Fruit fly (Drosophila melanogaster) whole organism, embryonic: ENCODE results near the gene CG9776.

Source experiments
- ATbp ChIP-seq: fragments of 200-800 bp; sonication (Bioruptor generic); optimal IDR thresholded peaks from 2 replicates; lab custom pipeline; 2017; ENCODE audit warnings: missing biosample characterization, mild to moderate bottlenecking, missing genetic modification characterization, missing genetic modification reagents
- CG10462 ChIP-seq: fragments of 200-800 bp; sonication (Bioruptor generic); optimal IDR thresholded peaks from 2 replicates; lab custom pipeline; 2016; ENCODE audit warnings: missing biosample characterization, missing genetic modification characterization
- CG15479 ChIP-seq: fragments of 200-800 bp; sonication (Bioruptor generic); optimal IDR thresholded peaks from 3 replicates; lab custom pipeline; 2019; ENCODE audit warnings: missing biosample characterization, mild to moderate bottlenecking, missing genetic modification characterization, moderate library complexity
- CG15601 ChIP-seq: fragments of 200-800 bp; sonication (Bioruptor generic); optimal IDR thresholded peaks from 3 replicates; lab custom pipeline; 2019; ENCODE audit warnings: missing biosample characterization, mild to moderate bottlenecking, missing genetic modification characterization, moderate library complexity
- CG1602 ChIP-seq: fragments of 200-800 bp; sonication (Bioruptor generic); optimal IDR thresholded peaks from 3 replicates; lab custom pipeline; 2016; ENCODE audit warnings: missing biosample characterization, missing genetic modification characterization
- CG1603 ChIP-seq: fragments of 200-800 bp; sonication (Bioruptor generic); optimal IDR thresholded peaks from 2 replicates; lab custom pipeline; 2019; ENCODE audit warnings: missing biosample characterization, mild to moderate bottlenecking, missing genetic modification characterization, moderate library complexity
- CG1647 ChIP-seq: fragments of 200-800 bp; sonication (Bioruptor generic); optimal IDR thresholded peaks from 3 replicates; lab custom pipeline; 2016; ENCODE audit warnings: missing biosample characterization, missing genetic modification characterization
- CG2116 ChIP-seq: fragments of 200-800 bp; sonication (Bioruptor generic); optimal IDR thresholded peaks from 3 replicates; lab custom pipeline; 2018; ENCODE audit warnings: missing biosample characterization, mild to moderate bottlenecking, missing genetic modification characterization
- CG2129 ChIP-seq: fragments of 200-800 bp; sonication (Bioruptor generic); IDR thresholded peaks from 2 replicates; pipeline ENCODE4 v1.3.6; 2022; ENCODE audit warnings: missing biosample characterization, missing genetic modification characterization; ENCODE audit not compliant: partially characterized antibody
- CG2202 ChIP-seq: fragments of 200-800 bp; sonication (Bioruptor generic); optimal IDR thresholded peaks from 2 replicates; lab custom pipeline; 2018; ENCODE audit warnings: missing biosample characterization, mild to moderate bottlenecking, missing genetic modification characterization
- CG2889 ChIP-seq: fragments of 200-800 bp; sonication (Bioruptor generic); IDR thresholded peaks from 3 replicates; pipeline ENCODE4 v1.3.6; 2022; ENCODE audit warnings: missing biosample characterization, missing genetic modification characterization
- CG30403 ChIP-seq: fragments of 200-800 bp; sonication (Bioruptor generic); optimal IDR thresholded peaks from 3 replicates; lab custom pipeline; 2016; ENCODE audit warnings: missing biosample characterization, missing genetic modification characterization
- CG4282 ChIP-seq: fragments of 200-800 bp; sonication (Bioruptor generic); optimal IDR thresholded peaks from 2 replicates; lab custom pipeline; 2016; ENCODE audit warnings: missing biosample characterization, missing genetic modification characterization
- CG4707 ChIP-seq: fragments of 200-800 bp; sonication (Bioruptor generic); optimal IDR thresholded peaks from 2 replicates; lab custom pipeline; 2018; ENCODE audit warnings: missing biosample characterization, mild to moderate bottlenecking, missing genetic modification characterization, moderate library complexity
- CG7786 ChIP-seq: fragments of 200-800 bp; sonication (Bioruptor generic); optimal IDR thresholded peaks from 2 replicates; lab custom pipeline; 2016; ENCODE audit warnings: missing biosample characterization, missing genetic modification characterization
- CG7839 ChIP-seq: fragments of 200-800 bp; sonication (Bioruptor generic); optimal IDR thresholded peaks from 3 replicates; lab custom pipeline; 2018; ENCODE audit warnings: missing biosample characterization, mild to moderate bottlenecking, missing genetic modification characterization, moderate library complexity
- CG9876 ChIP-seq: fragments of 200-800 bp; sonication (Bioruptor generic); optimal IDR thresholded peaks from 2 replicates; lab custom pipeline; 2016; ENCODE audit warnings: missing biosample characterization, missing genetic modification characterization
- CG9932 ChIP-seq: fragments of 200-800 bp; sonication (Bioruptor generic); IDR thresholded peaks from 2 replicates; pipeline ENCODE4 v1.3.6; 2022; ENCODE audit warnings: missing biosample characterization, missing genetic modification characterization
- Dek ChIP-seq: fragments of 200-800 bp; sonication (Bioruptor generic); optimal IDR thresholded peaks from 3 replicates; lab custom pipeline; 2019; ENCODE audit warnings: missing biosample characterization, mild to moderate bottlenecking, missing genetic modification characterization, moderate library complexity
- Dfd ChIP-seq, 2 experiments: fragments of >200 bp; optimal IDR thresholded peaks; 2 replicates each; lab custom pipeline; 2017; ENCODE audit warnings: missing biosample characterization in 2 of 2, missing genetic modification characterization in 2 of 2
- Doc3 ChIP-seq: fragments of 200-800 bp; sonication (Bioruptor generic); IDR thresholded peaks from 3 replicates; pipeline ENCODE4 v1.3.6; 2022; ENCODE audit warnings: missing biosample characterization, missing genetic modification characterization; ENCODE audit not compliant: partially characterized antibody
- Elba2 ChIP-seq: fragments of 200-800 bp; sonication (Bioruptor generic); optimal IDR thresholded peaks from 3 replicates; lab custom pipeline; 2016; ENCODE audit warnings: missing biosample characterization, missing genetic modification characterization
- Gsc ChIP-seq: fragments of 200-800 bp; sonication (Bioruptor generic); IDR thresholded peaks from 2 replicates; pipeline ENCODE4 v1.3.6; 2022; ENCODE audit warnings: missing biosample characterization, missing genetic modification characterization
- Jarid2 ChIP-seq: fragments of 200-800 bp; sonication (Bioruptor generic); optimal IDR thresholded peaks from 3 replicates; lab custom pipeline; 2017; ENCODE audit warnings: mild to moderate bottlenecking, missing biosample characterization, missing genetic modification reagents, missing genetic modification characterization
- Lhr ChIP-seq: fragments of 200-800 bp; sonication (Bioruptor generic); optimal IDR thresholded peaks from 3 replicates; lab custom pipeline; 2017; ENCODE audit warnings: mild to moderate bottlenecking, missing biosample characterization, missing genetic modification reagents, missing genetic modification characterization
- Neu2 ChIP-seq: fragments of 200-800 bp; sonication (Bioruptor generic); optimal IDR thresholded peaks from 3 replicates; lab custom pipeline; 2016; ENCODE audit warnings: missing biosample characterization, missing genetic modification characterization, borderline replicate concordance
- Nf-YA ChIP-seq: fragments of 200-800 bp; sonication (Bioruptor generic); IDR thresholded peaks from 2 replicates; pipeline ENCODE4 v1.3.6; 2022; ENCODE audit warnings: missing biosample characterization, missing genetic modification characterization
- Tbp ChIP-seq: fragments of >200 bp; optimal IDR thresholded peaks from 2 replicates; lab custom pipeline; 2018; ENCODE audit warnings: missing biosample characterization, missing genetic modification characterization
- ato ChIP-seq: fragments of 200-800 bp; sonication (Bioruptor generic); IDR thresholded peaks from 2 replicates; pipeline ENCODE4 v1.3.6; 2022; ENCODE audit warnings: missing biosample characterization, missing genetic modification characterization; ENCODE audit not compliant: partially characterized antibody
- az2 ChIP-seq: fragments of 200-800 bp; sonication (Bioruptor generic); optimal IDR thresholded peaks from 3 replicates; lab custom pipeline; 2016; ENCODE audit warnings: missing biosample characterization, missing genetic modification characterization
- bbx ChIP-seq: fragments of 200-800 bp; sonication (Bioruptor generic); IDR thresholded peaks from 2 replicates; pipeline ENCODE4 v1.3.6; 2022; ENCODE audit warnings: missing biosample characterization, missing genetic modification characterization; ENCODE audit not compliant: partially characterized antibody
- cad ChIP-seq: fragments of >200 bp; optimal IDR thresholded peaks from 2 replicates; lab custom pipeline; 2017; ENCODE audit warnings: missing biosample characterization, missing genetic modification characterization
- croc ChIP-seq: fragments of 200-800 bp; sonication (Bioruptor generic); conservative IDR thresholded peaks from 3 replicates; pipeline ENCODE4 v1.3.6; 2022; ENCODE audit warnings: missing biosample characterization, missing genetic modification characterization
- dimm ChIP-seq: fragments of 200-800 bp; sonication (Bioruptor generic); IDR thresholded peaks from 2 replicates; pipeline ENCODE4 v1.3.6; 2022; ENCODE audit warnings: missing biosample characterization, missing genetic modification characterization
- dpn ChIP-seq, 2 experiments: fragments of 200-800 bp; sonication (Bioruptor generic); optimal IDR thresholded peaks; 3 replicates each; lab custom pipeline; 2016; ENCODE audit warnings: missing biosample characterization in 2 of 2, missing genetic modification characterization in 2 of 2
- eve ChIP-seq, 2 experiments: fragments of >200 bp; optimal IDR thresholded peaks; 2 replicates each; lab custom pipeline; 2017; ENCODE audit warnings: missing biosample characterization in 2 of 2, missing genetic modification characterization in 2 of 2
- ewg ChIP-seq: fragments of 200-800 bp; sonication (Bioruptor generic); optimal IDR thresholded peaks from 3 replicates; lab custom pipeline; 2017; ENCODE audit warnings: mild to moderate bottlenecking, missing biosample characterization, missing genetic modification reagents, missing genetic modification characterization
- exex ChIP-seq: fragments of 200-800 bp; sonication (Bioruptor generic); optimal IDR thresholded peaks from 4 replicates; lab custom pipeline; 2018; ENCODE audit warnings: missing biosample characterization, mild to moderate bottlenecking, missing genetic modification characterization, moderate library complexity
- fd64A ChIP-seq: fragments of 200-800 bp; sonication (Bioruptor generic); optimal IDR thresholded peaks from 3 replicates; lab custom pipeline; 2018; ENCODE audit warnings: missing biosample characterization, mild to moderate bottlenecking, missing genetic modification characterization
- fru ChIP-seq: fragments of >200 bp; optimal IDR thresholded peaks from 2 replicates; lab custom pipeline; 2017
- ftz-f1 ChIP-seq: fragments of 200-800 bp; sonication (Bioruptor generic); optimal IDR thresholded peaks from 2 replicates; lab custom pipeline; 2016; ENCODE audit warnings: missing biosample characterization, missing genetic modification characterization
- gfzf ChIP-seq: fragments of 200-800 bp; sonication (Bioruptor generic); optimal IDR thresholded peaks from 2 replicates; lab custom pipeline; 2016; ENCODE audit warnings: missing biosample characterization, mild to moderate bottlenecking, missing genetic modification characterization, moderate library complexity
- jumu ChIP-seq: fragments of 200-800 bp; sonication (Bioruptor generic); optimal IDR thresholded peaks from 3 replicates; lab custom pipeline; 2016; ENCODE audit warnings: missing biosample characterization, missing genetic modification characterization
- kay ChIP-seq: fragments of 200-800 bp; sonication (Bioruptor generic); optimal IDR thresholded peaks from 2 replicates; lab custom pipeline; 2016; ENCODE audit warnings: missing biosample characterization, missing genetic modification characterization
- p53 ChIP-seq: fragments of 200-800 bp; sonication (Bioruptor generic); optimal IDR thresholded peaks from 2 replicates; lab custom pipeline; 2016; ENCODE audit warnings: missing biosample characterization, missing genetic modification characterization
- pan ChIP-seq, 4 experiments: fragments of >200 bp in 3 of 4; fragments of 200-800 bp in 1 of 4; sonication (Bioruptor generic) in 1 of 4; optimal IDR thresholded peaks in 3 of 4; IDR thresholded peaks in 1 of 4; 2 replicates each; pipeline versions ENCODE4 v1.3.6 to Lab custom; 2017 to 2022; ENCODE audit warnings: missing biosample characterization in 2 of 4, missing genetic modification characterization in 2 of 4, mixed read lengths in 1 of 4
- pfk ChIP-seq: fragments of 200-800 bp; sonication (Bioruptor generic); optimal IDR thresholded peaks from 2 replicates; lab custom pipeline; 2018; ENCODE audit warnings: missing biosample characterization, mild to moderate bottlenecking, missing genetic modification characterization, moderate library complexity
- sqz ChIP-seq: fragments of 200-800 bp; sonication (Bioruptor generic); optimal IDR thresholded peaks from 3 replicates; lab custom pipeline; 2018; ENCODE audit warnings: missing biosample characterization, mild to moderate bottlenecking, missing genetic modification characterization
- tll ChIP-seq, 2 experiments: fragments of 200-800 bp in 1 of 2; fragments of >200 bp in 1 of 2; sonication (Bioruptor generic) in 1 of 2; optimal IDR thresholded peaks; 2 replicates each; lab custom pipeline; 2017 to 2019; ENCODE audit warnings: missing biosample characterization in 2 of 2, missing genetic modification characterization in 2 of 2, mild to moderate bottlenecking in 1 of 2, moderate library complexity in 1 of 2
- unpg ChIP-seq: fragments of 200-800 bp; sonication (Bioruptor generic); optimal IDR thresholded peaks from 3 replicates; lab custom pipeline; 2018; ENCODE audit warnings: missing biosample characterization, mild to moderate bottlenecking, missing genetic modification characterization, moderate library complexity
- zen2 ChIP-seq: fragments of 200-800 bp; sonication (Bioruptor generic); IDR thresholded peaks from 3 replicates; pipeline ENCODE4 v1.3.6; 2022; ENCODE audit warnings: missing biosample characterization, missing genetic modification characterization; ENCODE audit not compliant: partially characterized antibody

Gene CG9776

DNA sequence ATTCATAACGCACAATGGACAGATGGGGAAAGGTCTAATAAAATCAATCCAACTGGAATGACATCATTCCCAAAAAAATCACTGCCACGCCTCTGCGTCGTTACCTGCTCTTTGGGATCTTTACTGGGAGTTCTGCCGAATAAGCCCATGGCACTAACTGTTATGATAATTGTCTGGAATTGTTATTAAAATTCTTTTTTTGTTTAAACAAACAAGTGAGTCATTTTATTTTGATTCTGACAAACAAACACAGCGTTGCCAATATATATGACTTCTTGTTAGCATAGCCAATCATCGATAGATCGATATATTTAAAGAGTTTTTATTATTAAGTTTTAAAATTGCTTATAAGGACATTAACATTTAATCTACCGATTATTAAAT, 23.2 kb downstream of the CG9776 start, which contains the start of gene Vps24 (continued):
- TF ChIP-seq Gsc (GFP tag; lab: Robert Waterston, UW) (no peak), tll (GFP tag; optimal IDR thresholded peaks at IDR 0.05; lab: Kevin White, UChicago) (no peak), CG2889 (GFP tag; lab: Robert Waterston, UW) (no peak), CG2129 (GFP tag; lab: Robert Waterston, UW) (peak; percentile 30; the same call in 1 of the 2 replicates), Elba2 (GFP tag; lab: Kevin White, UChicago) (peak; percentile 15), unpg (no peak), Nf-YA (GFP tag; lab: Robert Waterston, UW) (no peak), zen2 (GFP tag; lab: Robert Waterston, UW) (no peak), pfk (GFP tag; lab: Kevin White, UChicago) (no peak), CG4282 (GFP tag; lab: Kevin White, UChicago) (no peak), CG7839 (tag; lab: Kevin White, UChicago) (no peak), gfzf (GFP tag; lab: Kevin White, UChicago) (no peak), CG9932 (no peak), bbx (GFP tag; lab: Robert Waterston, UW) (peak; percentile 58), fd64A (GFP tag; lab: Kevin White, UChicago) (no peak), CG7786 (GFP tag; lab: Kevin White, UChicago) (no peak), jumu (GFP tag; lab: Kevin White, UChicago) (no peak), Neu2 (GFP tag; lab: Kevin White, UChicago) (no peak), Tbp (no peak), ewg (no peak), CG10462 (GFP tag; lab: Kevin White, UChicago) (no peak), croc (GFP tag; lab: Robert Waterston, UW) (no peak), CG30403 (GFP tag; lab: Kevin White, UChicago) (no peak), ato (GFP tag; lab: Robert Waterston, UW) (no peak), p53 (GFP tag; lab: Kevin White, UChicago) (no peak), pan (optimal IDR thresholded peaks at IDR 0.05; lab: Kevin White, UChicago) (no peak), pan (GFP tag; optimal IDR thresholded peaks at IDR 0.05 in 1 of 2, IDR thresholded peaks at IDR 0.05 in 1 of 2) (no peak), exex (no peak), CG2116 (no peak), kay (GFP tag; lab: Kevin White, UChicago) (peak; percentile 84), CG1603 (no peak), fru (no peak), Jarid2 (no peak), dimm (GFP tag; lab: Robert Waterston, UW) (no peak), az2 (GFP tag; lab: Kevin White, UChicago) (no peak), CG15601 (no peak), Dek (tag; lab: Kevin White, UChicago) (no peak), Doc3 (GFP tag; lab: Robert Waterston, UW) (peak; percentile 52), ATbp (GFP tag; lab: Kevin White, UChicago) (no peak), CG4707 (no peak), Dfd (GFP tag; optimal IDR thresholded peaks at IDR 0.05; lab: Kevin White, UChicago) (no peak), ftz-f1 (no peak), CG1647 (GFP tag; lab: Kevin White, UChicago) (no peak), CG15479 (GFP tag; lab: Kevin White, UChicago) (no peak), CG2202 (tag; lab: Kevin White, UChicago) (no peak), cad (GFP tag; lab: Kevin White, UChicago) (peak; percentile 19), eve (GFP tag; optimal IDR thresholded peaks at IDR 0.05; lab: Kevin White, UChicago) (no peak), sqz (no peak), CG1602 (GFP tag; lab: Kevin White, UChicago) (no peak), CG9876 (GFP tag; lab: Kevin White, UChicago) (no peak), Lhr (GFP tag; lab: Kevin White, UChicago) (no peak), dpn (GFP tag; optimal IDR thresholded peaks at IDR 0.05; lab: Kevin White, UChicago) (no peak)
